Worm (Caenorhabditis elegans): ENCODE results near the gene F32D8.1.

- no peak for TF ChIP-seq ztf-11 (tag; optimal IDR thresholded peaks at IDR 0.05)
- TF ChIP-seq unc-39 (tag; optimal IDR thresholded peaks at IDR 0.05), result no peak
- no peak for TF ChIP-seq nhr-76 (tag; optimal IDR thresholded peaks at IDR 0.05)
- TF ChIP-seq ces-1 (GFP tag; optimal IDR thresholded peaks at IDR 0.05), result no peak
- TF ChIP-seq snpc-4 (tag; optimal IDR thresholded peaks at IDR 0.05), result no peak
- no peak for TF ChIP-seq mls-2 (tag; optimal IDR thresholded peaks at IDR 0.05)
- no peak for TF ChIP-seq lin-32 (GFP tag; optimal IDR thresholded peaks at IDR 0.05)
- no peak for TF ChIP-seq pha-4 (tag; optimal IDR thresholded peaks at IDR 0.05)
- no peak for TF ChIP-seq lin-13 (tag; optimal IDR thresholded peaks at IDR 0.05)
- no peak for TF ChIP-seq nhr-28 (tag; optimal IDR thresholded peaks at IDR 0.05)
- TF ChIP-seq unc-62 (GFP tag; optimal IDR thresholded peaks at IDR 0.05), result no peak
- TF ChIP-seq sem-2 (GFP tag; optimal IDR thresholded peaks at IDR 0.05), result no peak
- TF ChIP-seq bed-3 (GFP tag; optimal IDR thresholded peaks at IDR 0.05), result no peak
Measured at ce11 chrV:10925658-10926057, 45.0 kb downstream of the F32D8.1 start.
